Fruit fly (Drosophila melanogaster) whole organism, adult: ENCODE measurements around the gene CG46313.

Experiments used
- CG11617 ChIP-seq: fragments of 200-800 bp; sonication (Bioruptor generic); optimal IDR thresholded peaks from 2 replicates; lab custom pipeline; 2017; ENCODE audit warnings: mild to moderate bottlenecking, missing biosample characterization, missing genetic modification reagents, missing genetic modification characterization
- CG12768 ChIP-seq: fragments of 200-800 bp; sonication (Bioruptor generic); optimal IDR thresholded peaks from 2 replicates; lab custom pipeline; 2017; ENCODE audit warnings: missing biosample characterization, missing genetic modification characterization, mild to moderate bottlenecking, moderate library complexity, missing genetic modification reagents
- CG1620 ChIP-seq: fragments of 200-800 bp; sonication (Bioruptor generic); optimal IDR thresholded peaks from 2 replicates; lab custom pipeline; 2016; ENCODE audit warnings: missing biosample characterization, missing genetic modification characterization
- CG7045 ChIP-seq: fragments of 200-800 bp; sonication (Bioruptor generic); optimal IDR thresholded peaks from 2 replicates; lab custom pipeline; 2017; ENCODE audit warnings: missing biosample characterization, mild to moderate bottlenecking, missing genetic modification characterization
- Crg-1 ChIP-seq: fragments of 200-800 bp; sonication (Bioruptor generic); optimal IDR thresholded peaks from 2 replicates; lab custom pipeline; 2016; ENCODE audit warnings: missing biosample characterization, missing genetic modification characterization
- cic ChIP-seq: fragments of 200-800 bp; sonication (Bioruptor generic); optimal IDR thresholded peaks from 2 replicates; lab custom pipeline; 2017; ENCODE audit warnings: missing biosample characterization, mild to moderate bottlenecking, missing genetic modification characterization, moderate library complexity
- kay ChIP-seq: fragments of 200-800 bp; sonication (Bioruptor generic); peaks from one replicate; lab custom pipeline; 2016; ENCODE audit warnings: missing biosample characterization, missing genetic modification characterization, borderline replicate concordance
- pad ChIP-seq: fragments of 200-800 bp; sonication (Bioruptor generic); optimal IDR thresholded peaks from 3 replicates; lab custom pipeline; 2017; ENCODE audit warnings: missing biosample characterization, missing genetic modification characterization, mild to moderate bottlenecking, moderate library complexity, missing genetic modification reagents
- toe ChIP-seq: fragments of 200-800 bp; sonication (Bioruptor generic); optimal IDR thresholded peaks from 2 replicates; lab custom pipeline; 2016; ENCODE audit warnings: missing biosample characterization, missing genetic modification characterization

- TF ChIP-seq CG11617 (GFP tag; lab: Kevin White, UChicago) (no peak), kay (GFP tag; lab: Kevin White, UChicago) (no peak), CG12768 (GFP tag; lab: Kevin White, UChicago) (no peak), cic (GFP tag; lab: Kevin White, UChicago) (no peak), CG7045 (GFP tag; lab: Kevin White, UChicago) (no peak), toe (no peak), pad (GFP tag; lab: Kevin White, UChicago) (no peak), Crg-1 (GFP tag; lab: Kevin White, UChicago) (no peak), CG1620 (GFP tag; lab: Kevin White, UChicago) (no peak)
Observed at dm6 chr3R:26935400-26935799, 42.9 kb upstream of the CG46313 start.
